Fruit fly (Drosophila melanogaster) whole organism, prepupa: ENCODE results near the gene CG31251.

Experiments
- CG10631 ChIP-seq: fragments of 200-800 bp; sonication (Bioruptor generic); optimal IDR thresholded peaks from 2 replicates; lab custom pipeline; 2016; ENCODE audit warnings: missing biosample characterization, missing genetic modification characterization
- CG11902 ChIP-seq: fragments of 200-800 bp; sonication (Bioruptor generic); optimal IDR thresholded peaks from 3 replicates; lab custom pipeline; 2016; ENCODE audit warnings: missing biosample characterization, missing genetic modification characterization
- CG6792 ChIP-seq: fragments of 200-800 bp; sonication (Bioruptor generic); optimal IDR thresholded peaks from 3 replicates; lab custom pipeline; 2016; ENCODE audit warnings: missing biosample characterization, missing genetic modification characterization
- CG6854 ChIP-seq: fragments of 200-800 bp; sonication (Bioruptor generic); optimal IDR thresholded peaks from 2 replicates; lab custom pipeline; 2017; ENCODE audit warnings: missing biosample characterization, mild to moderate bottlenecking, missing genetic modification characterization
- CG9139 ChIP-seq: fragments of 200-800 bp; sonication (Bioruptor generic); optimal IDR thresholded peaks from 3 replicates; lab custom pipeline; 2017; ENCODE audit warnings: missing biosample characterization, mild to moderate bottlenecking, missing genetic modification characterization
- Hr38 ChIP-seq: sonication (Bioruptor generic); optimal IDR thresholded peaks from 2 replicates; lab custom pipeline; 2016; ENCODE audit warnings: missing biosample characterization, missing genetic modification characterization
- Smox ChIP-seq: fragments of 200-800 bp; sonication (Bioruptor generic); optimal IDR thresholded peaks from 3 replicates; lab custom pipeline; 2016; ENCODE audit warnings: missing biosample characterization, missing genetic modification characterization
- dac ChIP-seq: fragments of 200-800 bp; sonication (Bioruptor generic); optimal IDR thresholded peaks from 2 replicates; lab custom pipeline; 2017; ENCODE audit warnings: missing biosample characterization, mild to moderate bottlenecking, missing genetic modification characterization
- fd59A ChIP-seq: fragments of 200-800 bp; sonication (Bioruptor generic); optimal IDR thresholded peaks from 2 replicates; lab custom pipeline; 2017; ENCODE audit warnings: missing biosample characterization, mild to moderate bottlenecking, missing genetic modification characterization, missing genetic modification reagents
- pdm3 ChIP-seq: fragments of 200-800 bp; sonication (Bioruptor generic); optimal IDR thresholded peaks from 3 replicates; lab custom pipeline; 2016; ENCODE audit warnings: missing biosample characterization, missing genetic modification characterization
- salr ChIP-seq, 2 experiments: fragments of 200-800 bp; sonication (Bioruptor generic); optimal IDR thresholded peaks; 3 replicates each; lab custom pipeline; 2016 to 2018; ENCODE audit warnings: missing biosample characterization in 2 of 2, missing genetic modification characterization in 2 of 2, mild to moderate bottlenecking in 1 of 2

DNA sequence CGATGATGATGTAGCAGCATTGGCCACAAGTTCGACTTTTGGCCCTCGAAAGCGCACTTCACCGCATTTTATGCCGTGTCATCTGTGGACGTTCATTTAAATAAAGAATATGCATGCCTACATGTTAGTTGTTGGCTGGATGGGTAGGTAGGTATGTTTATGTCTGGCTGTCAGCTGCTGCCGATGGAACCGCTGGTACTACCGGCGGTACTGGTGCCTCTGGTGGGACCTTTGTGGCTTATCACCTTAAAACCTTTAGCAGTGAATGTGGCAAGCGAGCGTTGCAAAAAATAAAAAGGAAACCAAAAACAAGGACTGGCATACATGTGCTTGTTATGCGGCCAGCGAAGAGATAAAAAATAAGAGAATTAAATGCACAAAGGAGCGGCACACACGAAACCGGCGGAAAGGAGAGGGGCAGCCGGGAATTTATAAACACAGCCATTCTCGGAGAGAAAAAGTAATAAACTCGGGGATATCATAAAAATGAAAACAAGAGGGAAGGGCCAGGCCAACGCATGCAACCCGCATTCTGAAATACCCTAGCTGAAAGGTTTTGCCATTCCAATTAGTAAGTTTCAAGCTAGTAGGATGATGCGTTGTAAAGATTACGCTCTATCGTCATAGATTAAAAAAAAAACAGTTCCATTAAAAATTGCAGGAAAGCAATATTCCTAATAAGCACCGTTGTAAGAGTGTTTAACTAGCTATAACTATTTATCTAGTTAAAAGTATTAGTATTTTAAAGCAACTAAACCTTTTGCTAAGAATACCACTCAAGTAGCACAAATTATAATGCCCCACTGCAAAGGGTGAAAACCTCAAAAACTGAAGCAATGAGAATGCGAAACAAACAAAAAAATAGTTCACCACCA lies 17.5 kb upstream of the CG31251 start:
- TF ChIP-seq CG10631 (GFP tag; lab: Kevin White, UChicago), result peak; percentile 84
- peak; percentile 68 to 69 for TF ChIP-seq salr (GFP tag; optimal IDR thresholded peaks at IDR 0.05; lab: Kevin White, UChicago)
- TF ChIP-seq CG6854, result peak; percentile 66
- TF ChIP-seq CG6792 (GFP tag; lab: Kevin White, UChicago), result peak; percentile 69
- peak; percentile 39 for TF ChIP-seq CG9139 (GFP tag; lab: Kevin White, UChicago)
- peak; percentile 73 for TF ChIP-seq Smox (GFP tag; lab: Kevin White, UChicago)
- peak; percentile 91 for TF ChIP-seq fd59A
- TF ChIP-seq dac (GFP tag; lab: Kevin White, UChicago), result no peak
- TF ChIP-seq CG11902 (GFP tag; lab: Kevin White, UChicago), result peak; percentile 24
- TF ChIP-seq Hr38 (GFP tag; lab: Kevin White, UChicago), result no peak
- TF ChIP-seq pdm3 (GFP tag; lab: Kevin White, UChicago), result peak; percentile 86
